Worm (Caenorhabditis elegans): ENCODE data around the gene srsx-27.

srsx-27 gene

ce11 chrV:10185719-10186118 is 35.9 kb downstream of the srsx-27 start, which contains the start of gene ZK856.18:
TSS of gene ZK856.18 (minus strand) at chrV:10186007.
- TF ChIP-seq irx-1 (tag; optimal IDR thresholded peaks at IDR 0.05): no peak
- no peak for TF ChIP-seq dpl-1 (GFP tag; optimal IDR thresholded peaks at IDR 0.05)
- no peak for TF ChIP-seq ces-1 (GFP tag; optimal IDR thresholded peaks at IDR 0.05)
- TF ChIP-seq Y116A8C.19 (tag; optimal IDR thresholded peaks at IDR 0.05; ENCODE audit: borderline replicate concordance): no peak
- no peak for TF ChIP-seq sptf-1 (tag; optimal IDR thresholded peaks at IDR 0.05)
- no peak for TF ChIP-seq pqm-1 (tag; optimal IDR thresholded peaks at IDR 0.05)
- no peak for TF ChIP-seq nhr-84 (tag; optimal IDR thresholded peaks at IDR 0.05)
- TF ChIP-seq fos-1 (tag; optimal IDR thresholded peaks at IDR 0.05): no peak
- no peak for TF ChIP-seq hlh-4 (tag; optimal IDR thresholded peaks at IDR 0.05)
- TF ChIP-seq vab-15 (tag; optimal IDR thresholded peaks at IDR 0.05): no peak
- no peak for TF ChIP-seq nhr-77 (tag; optimal IDR thresholded peaks at IDR 0.05)
- no peak for TF ChIP-seq lin-14 (GFP tag; optimal IDR thresholded peaks at IDR 0.05)

- TF ChIP-seq lin-35 (GFP tag; optimal IDR thresholded peaks at IDR 0.05) (peak in 1 of 2 experiments; percentile 37), nhr-85 (tag) (peak; percentile 58), pag-3 (tag; optimal IDR thresholded peaks at IDR 0.05; ENCODE audit: borderline replicate concordance, insufficient read depth) (no peak), elt-2 (tag; optimal IDR thresholded peaks at IDR 0.05) (peak; percentile 90), nhr-71 (tag; optimal IDR thresholded peaks at IDR 0.05) (peak; percentile 22), nhr-77 (tag; optimal IDR thresholded peaks at IDR 0.05) (no peak), efl-1 (optimal IDR thresholded peaks at IDR 0.05) (no peak), efl-1 (GFP tag; optimal IDR thresholded peaks at IDR 0.05 in 1 of 2) (peak in 1 of 2 experiments; percentile 66), jun-1 (tag; optimal IDR thresholded peaks at IDR 0.05) (no peak)
Measured at ce11 chrV:10190081-10190556, 40.3 kb downstream of the srsx-27 start, which contains the start of gene ZK856.5. TSS of gene ZK856.5 (minus strand) at chrV:10190131.

- no peak for TF ChIP-seq lir-3 (tag; optimal IDR thresholded peaks at IDR 0.05; ENCODE audit: poor library complexity)
- no peak for TF ChIP-seq nhr-12 (tag; optimal IDR thresholded peaks at IDR 0.05)
- TF ChIP-seq tbx-2 (tag; optimal IDR thresholded peaks at IDR 0.05): no peak
- TF ChIP-seq sup-37 (GFP tag; optimal IDR thresholded peaks at IDR 0.05): no peak
- no peak for TF ChIP-seq skn-1 (tag; optimal IDR thresholded peaks at IDR 0.05)
- no peak for TF ChIP-seq unc-130 (tag; optimal IDR thresholded peaks at IDR 0.05)
- TF ChIP-seq blmp-1 (tag; optimal IDR thresholded peaks at IDR 0.05): no peak
- TF ChIP-seq aha-1 (tag; optimal IDR thresholded peaks at IDR 0.05): no peak
- no peak for TF ChIP-seq ceh-88 (GFP tag; IDR thresholded peaks at IDR 0.05)
Measured at ce11 chrV:10191242-10191641, 41.4 kb downstream of the srsx-27 start.

- TF ChIP-seq unc-86 (tag; optimal IDR thresholded peaks at IDR 0.05) (no peak), ceh-82 (tag; optimal IDR thresholded peaks at IDR 0.05) (no peak), nhr-85 (tag) (no peak), tbx-2 (tag; optimal IDR thresholded peaks at IDR 0.05) (no peak), ceh-8 (GFP tag; optimal IDR thresholded peaks at IDR 0.05) (no peak), lir-3 (tag; optimal IDR thresholded peaks at IDR 0.05; ENCODE audit: poor library complexity) (no peak)
Measured at ce11 chrV:10198386-10198785, 48.6 kb downstream of the srsx-27 start, which contains the start of gene ZK856.6. TSS of gene ZK856.6 (plus strand) at chrV:10198686.

Measured in whole organism, L1 larva.